Worm (Caenorhabditis elegans): ENCODE data around the gene R74.7.
A peak's percentile ranks its signal among the peaks of the same experiment; 100 is the strongest.

Gene R74.7

ce11 chrIII:4191091-4191638 lies 13.1 kb upstream of the R74.7 start, which contains the start of gene dnj-16 (continued):
- TF ChIP-seq ceh-40 (GFP tag; IDR thresholded peaks at IDR 0.05) (no peak), K12H6.12 (tag; optimal IDR thresholded peaks at IDR 0.05) (no peak)

ce11 chrIII:4193659-4194103 lies 10.5 kb upstream of the R74.7 start, which contains the start of gene xbp-1:
xbp-1 (plus strand) TSS chrIII:4193809.
- peak; percentile 79 for TF ChIP-seq nhr-90 (tag; optimal IDR thresholded peaks at IDR 0.05)
- TF ChIP-seq F49E8.2 (tag; optimal IDR thresholded peaks at IDR 0.05; ENCODE audit: insufficient read depth) = no peak
- TF ChIP-seq dpff-1 (tag; optimal IDR thresholded peaks at IDR 0.05) = no peak
- TF ChIP-seq F23B12.7 (tag; optimal IDR thresholded peaks at IDR 0.05; ENCODE audit: insufficient read depth) = peak; percentile 31
- peak; percentile 100 for TF ChIP-seq nhr-80 (tag; optimal IDR thresholded peaks at IDR 0.05)
- no peak for TF ChIP-seq nhr-120 (GFP tag; IDR thresholded peaks at IDR 0.05)
- TF ChIP-seq ceh-58 (GFP tag; IDR thresholded peaks at IDR 0.05) = no peak
- peak; percentile 85 for TF ChIP-seq zfh-2 (GFP tag; conservative IDR thresholded peaks at IDR 0.05)
- peak; percentile 80 for TF ChIP-seq ZK185.1 (tag; optimal IDR thresholded peaks at IDR 0.05; ENCODE audit: poor library complexity, severe bottlenecking)
- TF ChIP-seq bed-1 (GFP tag; IDR thresholded peaks at IDR 0.05) = no peak
- no peak for TF ChIP-seq dpl-1 (GFP tag; optimal IDR thresholded peaks at IDR 0.05)
- peak; percentile 98 for TF ChIP-seq attf-5 (GFP tag; optimal IDR thresholded peaks at IDR 0.05)
- no peak for TF ChIP-seq snpc-1.3 (tag; optimal IDR thresholded peaks at IDR 0.05; ENCODE audit: insufficient read depth)
- TF ChIP-seq F39B2.1 (GFP tag; IDR thresholded peaks at IDR 0.05) = no peak
- TF ChIP-seq pha-4 (tag; optimal IDR thresholded peaks at IDR 0.05) = peak; percentile 94
- TF ChIP-seq ama-1 (optimal IDR thresholded peaks at IDR 0.05) = peak; percentile 75
- no peak for TF ChIP-seq ama-1 (GFP tag; optimal IDR thresholded peaks at IDR 0.05)
- TF ChIP-seq akir-1 (GFP tag; optimal IDR thresholded peaks at IDR 0.05) = peak; percentile 74
- no peak for TF ChIP-seq F33H1.4 (GFP tag; IDR thresholded peaks at IDR 0.05)
- no peak for TF ChIP-seq attf-3 (GFP tag; conservative IDR thresholded peaks at IDR 0.05)
- TF ChIP-seq zim-3 (tag; optimal IDR thresholded peaks at IDR 0.05) = no peak
- TF ChIP-seq hlh-26 (GFP tag; conservative IDR thresholded peaks at IDR 0.05) = no peak
- no peak for TF ChIP-seq lsy-27 (tag; optimal IDR thresholded peaks at IDR 0.05; ENCODE audit: borderline replicate concordance, insufficient read depth)
- TF ChIP-seq mes-4 (tag; optimal IDR thresholded peaks at IDR 0.05) = no peak
- peak; percentile 68; the same call in 1 of the 2 replicates for TF ChIP-seq hmg-1.2 (GFP tag; IDR thresholded peaks at IDR 0.05)
- TF ChIP-seq madf-10 (tag; optimal IDR thresholded peaks at IDR 0.05) = peak; percentile 91
- peak; percentile 84 for TF ChIP-seq lin-40 (tag; optimal IDR thresholded peaks at IDR 0.05)
- no peak for TF ChIP-seq hlh-12 (tag; optimal IDR thresholded peaks at IDR 0.05)
- peak; percentile 55; the same call in 1 of the 2 replicates for TF ChIP-seq pbrm-1 (GFP tag; IDR thresholded peaks at IDR 0.05)
- TF ChIP-seq unc-130 (GFP tag; optimal IDR thresholded peaks at IDR 0.05) = no peak
- no peak for TF ChIP-seq mxl-1 (tag; optimal IDR thresholded peaks at IDR 0.05)
- TF ChIP-seq snpc-4 (GFP tag; optimal IDR thresholded peaks at IDR 0.05) = no peak
- peak; percentile 52 to 71 (median 56) for TF ChIP-seq snpc-4 (tag; optimal IDR thresholded peaks at IDR 0.05)
- peak; percentile 47 for TF ChIP-seq F22D6.2 (tag; optimal IDR thresholded peaks at IDR 0.05)
- TF ChIP-seq sdz-38 (tag; optimal IDR thresholded peaks at IDR 0.05) = no peak
- peak; percentile 99 for TF ChIP-seq let-607 (tag; optimal IDR thresholded peaks at IDR 0.05)
- no peak; the same call in 1 of the 2 replicates for TF ChIP-seq K11D2.4 (GFP tag; IDR thresholded peaks at IDR 0.05)
- TF ChIP-seq snpc-1.1 (tag; optimal IDR thresholded peaks at IDR 0.05; ENCODE audit: insufficient read depth) = no peak
- no peak for TF ChIP-seq rec-8 (tag; optimal IDR thresholded peaks at IDR 0.05)
- TF ChIP-seq athp-1 (tag; optimal IDR thresholded peaks at IDR 0.05) = peak; percentile 41
- TF ChIP-seq T26A5.8 (tag; optimal IDR thresholded peaks at IDR 0.05) = no peak
- TF ChIP-seq lag-1 (GFP tag; IDR thresholded peaks at IDR 0.05) = no peak
- TF ChIP-seq lsl-1 (GFP tag; optimal IDR thresholded peaks at IDR 0.05) = peak; percentile 23
- no peak for TF ChIP-seq aptf-3 (GFP tag; IDR thresholded peaks at IDR 0.05)

Measured in whole organism, young adult.